Worm (Caenorhabditis elegans): Measurements from ENCODE around the gene math-26.
A peak's percentile ranks its signal among the peaks of the same experiment; 100 is the strongest.
"Not testable (repeated sequence)": the region's sequence is repeated elsewhere in the genome, so short reads cannot be mapped to it uniquely, and the experiment has no call there.

math-26 gene

ce11 chrII:1775234-1775633, 3.8 kb downstream of the math-26 start, which contains the start of gene F36H5.14:
Gene F36H5.14, plus strand, starts transcription at chrII:1775534.
- TF ChIP-seq fos-1 (tag; optimal IDR thresholded peaks at IDR 0.05); tbx-2 (tag; optimal IDR thresholded peaks at IDR 0.05); fkh-10 (GFP tag; optimal IDR thresholded peaks at IDR 0.05): not testable (repeated sequence)

- peak; percentile 12 for TF ChIP-seq elt-2 (tag; optimal IDR thresholded peaks at IDR 0.05)
- no peak for TF ChIP-seq tbx-2 (tag; optimal IDR thresholded peaks at IDR 0.05)
- TF ChIP-seq nhr-76 (tag; optimal IDR thresholded peaks at IDR 0.05), result no peak
Observed at ce11 chrII:1782474-1782873, 11.0 kb downstream of the math-26 start, which contains the start of gene math-4. Gene math-4, minus strand, starts transcription at chrII:1782574.

- no peak for TF ChIP-seq ceh-82 (tag; optimal IDR thresholded peaks at IDR 0.05)
- TF ChIP-seq daf-12 (tag; optimal IDR thresholded peaks at IDR 0.05), result no peak
- no peak for TF ChIP-seq nhr-25 (tag; optimal IDR thresholded peaks at IDR 0.05)
- TF ChIP-seq fkh-2 (tag; optimal IDR thresholded peaks at IDR 0.05), result no peak
- no peak for TF ChIP-seq ztf-4 (tag; optimal IDR thresholded peaks at IDR 0.05)
- TF ChIP-seq R02D3.7 (tag; optimal IDR thresholded peaks at IDR 0.05), result no peak
- no peak for TF ChIP-seq sea-2 (GFP tag; optimal IDR thresholded peaks at IDR 0.05)
- no peak for TF ChIP-seq lin-39 (tag; optimal IDR thresholded peaks at IDR 0.05)
- TF ChIP-seq unc-39 (tag; optimal IDR thresholded peaks at IDR 0.05), result no peak
- TF ChIP-seq nhr-23 (tag; optimal IDR thresholded peaks at IDR 0.05), result no peak
Observed at ce11 chrII:1784799-1785198, 13.4 kb downstream of the math-26 start, which contains the start of gene C08F1.11. Gene C08F1.11, minus strand, starts transcription at chrII:1784899.

- TF ChIP-seq sea-2 (GFP tag; optimal IDR thresholded peaks at IDR 0.05), result no peak
- TF ChIP-seq snpc-4 (tag; optimal IDR thresholded peaks at IDR 0.05), result no peak
- no peak for TF ChIP-seq fos-1 (tag; optimal IDR thresholded peaks at IDR 0.05)
Observed at ce11 chrII:1786209-1786608, 14.8 kb downstream of the math-26 start, which contains the start of gene C08F1.10. Gene C08F1.10, minus strand, starts transcription at chrII:1786309.

ce11 chrII:1787208-1787607, 15.8 kb downstream of the math-26 start:
- TF ChIP-seq ztf-11 (tag; optimal IDR thresholded peaks at IDR 0.05), result no peak
- TF ChIP-seq nhr-43 (tag; optimal IDR thresholded peaks at IDR 0.05; ENCODE audit: poor library complexity, severe bottlenecking), result no peak
- no peak for TF ChIP-seq pha-4 (tag; optimal IDR thresholded peaks at IDR 0.05)
- TF ChIP-seq snpc-4 (tag; optimal IDR thresholded peaks at IDR 0.05), result no peak
- no peak for TF ChIP-seq lsy-12 (tag; optimal IDR thresholded peaks at IDR 0.05)
- no peak for TF ChIP-seq nhr-237 (tag; optimal IDR thresholded peaks at IDR 0.05)
- no peak for TF ChIP-seq skn-1 (tag; optimal IDR thresholded peaks at IDR 0.05)
- no peak for TF ChIP-seq jun-1 (tag; optimal IDR thresholded peaks at IDR 0.05)
- TF ChIP-seq ztf-4 (tag; optimal IDR thresholded peaks at IDR 0.05), result no peak
- TF ChIP-seq unc-62 (GFP tag; optimal IDR thresholded peaks at IDR 0.05), result no peak
- no peak for TF ChIP-seq eor-1 (tag; optimal IDR thresholded peaks at IDR 0.05)
- no peak for TF ChIP-seq nfya-1 (tag; optimal IDR thresholded peaks at IDR 0.05; ENCODE audit: insufficient read depth)
- TF ChIP-seq elt-3 (tag; optimal IDR thresholded peaks at IDR 0.05), result no peak
- TF ChIP-seq fos-1 (tag; optimal IDR thresholded peaks at IDR 0.05), result no peak

- no peak for TF ChIP-seq ceh-82 (tag; optimal IDR thresholded peaks at IDR 0.05)
- no peak for TF ChIP-seq egl-27 (tag; optimal IDR thresholded peaks at IDR 0.05)
Observed at ce11 chrII:1788087-1788486, 16.6 kb downstream of the math-26 start, which contains the start of the genes C08F1.6 and fbxb-13. Gene C08F1.6, minus strand, starts transcription at chrII:1788187. Gene fbxb-13, plus strand, starts transcription at chrII:1788277.

ce11 chrII:1806358-1806757, 34.9 kb downstream of the math-26 start, which contains the start of gene C08F1.12:
Gene C08F1.12, minus strand, starts transcription at chrII:1806458.
- TF ChIP-seq nhr-11 (tag; optimal IDR thresholded peaks at IDR 0.05), result no peak
- no peak for TF ChIP-seq skn-1 (tag; optimal IDR thresholded peaks at IDR 0.05)
- no peak for TF ChIP-seq ceh-28 (tag; optimal IDR thresholded peaks at IDR 0.05)
- TF ChIP-seq snpc-4 (tag; optimal IDR thresholded peaks at IDR 0.05), result no peak
- TF ChIP-seq ceh-9 (tag; optimal IDR thresholded peaks at IDR 0.05), result no peak
- TF ChIP-seq pha-4 (tag; optimal IDR thresholded peaks at IDR 0.05), result no peak
- no peak for TF ChIP-seq nhr-237 (tag; optimal IDR thresholded peaks at IDR 0.05)
- TF ChIP-seq daf-12 (tag; optimal IDR thresholded peaks at IDR 0.05), result no peak
- no peak for TF ChIP-seq egl-5 (tag; optimal IDR thresholded peaks at IDR 0.05)
- TF ChIP-seq nhr-43 (tag; optimal IDR thresholded peaks at IDR 0.05; ENCODE audit: poor library complexity, severe bottlenecking), result no peak
- TF ChIP-seq ZK546.5 (tag; optimal IDR thresholded peaks at IDR 0.05), result no peak
- no peak for TF ChIP-seq nhr-28 (tag; optimal IDR thresholded peaks at IDR 0.05)
- TF ChIP-seq fkh-2 (tag; optimal IDR thresholded peaks at IDR 0.05), result no peak
- no peak for TF ChIP-seq egl-27 (tag; optimal IDR thresholded peaks at IDR 0.05)
